Worm (Caenorhabditis elegans) whole organism, L4/young adult: Measurements from ENCODE around the gene npp-8.

Source experiments
- W03F9.2 ChIP-seq: fragments of 150-350 bp; optimal IDR thresholded peaks from 2 replicates; lab custom pipeline; 2014; ENCODE audit warnings: missing biosample characterization, missing genetic modification characterization
- dao-5 ChIP-seq: sonication (generic microtip); optimal IDR thresholded peaks from 2 replicates; lab custom pipeline; 2016; ENCODE audit warnings: missing genotype, missing genetic modification characterization, moderate library complexity, missing compliant biosample characterization

ce11 chrIV:1613592-1613991, 18.0 kb upstream of the npp-8 start, which contains the start of gene nhr-122:
- no peak for TF ChIP-seq W03F9.2 (tag; lab: Kevin White, UChicago)
- TF ChIP-seq dao-5 (tag; lab: Kevin White, UChicago) = no peak
